Fruit fly (Drosophila melanogaster): Measurements from ENCODE around the gene CG3078.

- TF ChIP-seq insv (optimal IDR thresholded peaks at IDR 0.05): no peak
- no peak for TF ChIP-seq psq (optimal IDR thresholded peaks at IDR 0.05)
- no peak for TF ChIP-seq Sin3A (optimal IDR thresholded peaks at IDR 0.05)
- no peak for TF ChIP-seq ttk (optimal IDR thresholded peaks at IDR 0.05)
- no peak for TF ChIP-seq Myc (optimal IDR thresholded peaks at IDR 0.05)
These were observed 39.2 kb upstream of the CG3078 start for dm6 chrX:2298708-2299370.
